Worm (Caenorhabditis elegans): Measurements from ENCODE around the gene sra-12.

DNA sequence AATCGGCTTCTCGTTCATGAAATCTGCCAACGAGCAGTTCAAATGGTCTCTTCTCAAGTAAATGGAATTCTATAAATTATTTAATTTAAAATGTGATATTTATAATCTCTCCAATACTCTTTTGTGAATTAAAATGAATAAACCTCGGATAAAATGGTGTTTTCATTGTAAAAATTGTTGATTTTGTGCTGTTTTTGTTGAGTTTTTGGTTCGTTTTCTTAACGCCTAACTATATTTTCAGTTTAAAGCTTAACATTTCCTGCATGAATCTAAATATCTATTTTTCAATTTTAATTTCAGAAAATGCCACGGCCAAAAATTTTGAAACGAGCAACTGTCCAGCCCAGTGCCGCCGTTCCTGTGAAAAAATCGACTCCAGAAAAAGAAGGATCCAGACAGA lies 30.6 kb downstream of the sra-12 start, which contains the start of gene orc-2:
- TF ChIP-seq skn-1 (tag; optimal IDR thresholded peaks at IDR 0.05) (no peak), snpc-4 (tag; optimal IDR thresholded peaks at IDR 0.05) (no peak), nhr-12 (tag; optimal IDR thresholded peaks at IDR 0.05) (no peak), lir-3 (tag; optimal IDR thresholded peaks at IDR 0.05; ENCODE audit: poor library complexity) (no peak), pqm-1 (tag; optimal IDR thresholded peaks at IDR 0.05) (no peak), nhr-90 (tag; optimal IDR thresholded peaks at IDR 0.05; ENCODE audit: poor library complexity) (no peak), blmp-1 (tag; optimal IDR thresholded peaks at IDR 0.05) (no peak), nhr-11 (tag; optimal IDR thresholded peaks at IDR 0.05) (no peak), sup-37 (GFP tag; optimal IDR thresholded peaks at IDR 0.05) (no peak), unc-86 (tag; optimal IDR thresholded peaks at IDR 0.05) (no peak), rnt-1 (tag; optimal IDR thresholded peaks at IDR 0.05) (no peak), nhr-28 (tag; optimal IDR thresholded peaks at IDR 0.05) (no peak), egl-27 (tag; optimal IDR thresholded peaks at IDR 0.05) (no peak)

All from whole organism, L1 larva.